Worm (Caenorhabditis elegans) whole organism, mixed stage, embryonic: ENCODE data around the gene C50D2.1.

ENCODE experiments used
- elt-1 ChIP-seq: sonication (generic microtip); optimal IDR thresholded peaks from 2 replicates; lab custom pipeline; 2017; ENCODE audit warnings: missing genetic modification characterization, mild to moderate bottlenecking, missing compliant biosample characterization, antibody characterized with exemption, moderate library complexity, borderline replicate concordance; ENCODE audit not compliant: insufficient read depth
- lsy-2 ChIP-seq: fragments of 150-350 bp; optimal IDR thresholded peaks from 2 replicates; lab custom pipeline; 2014; ENCODE audit warnings: missing biosample characterization, missing genetic modification characterization
- mls-2 ChIP-seq: sonication (generic microtip); optimal IDR thresholded peaks from 2 replicates; lab custom pipeline; 2016; ENCODE audit warnings: mild to moderate bottlenecking, missing genetic modification characterization, moderate library complexity, missing compliant biosample characterization
- nhr-12 ChIP-seq: fragments of 150-350 bp; optimal IDR thresholded peaks from 2 replicates; lab custom pipeline; 2014; ENCODE audit warnings: missing biosample characterization, missing genetic modification characterization
- nhr-76 ChIP-seq: sonication (generic microtip); optimal IDR thresholded peaks from 2 replicates; lab custom pipeline; 2017; ENCODE audit warnings: missing biosample characterization, missing genetic modification characterization
- pha-4 ChIP-seq: fragments of 150-350 bp; optimal IDR thresholded peaks from 2 replicates; lab custom pipeline; 2018; ENCODE audit warnings: missing biosample characterization, missing genetic modification reagents, missing genetic modification characterization
- unc-39 ChIP-seq: fragments of 150-350 bp; optimal IDR thresholded peaks from 2 replicates; lab custom pipeline; 2014; ENCODE audit warnings: missing biosample characterization, missing genetic modification characterization
- unc-62 ChIP-seq: fragments of 150-350 bp; optimal IDR thresholded peaks from 2 replicates; lab custom pipeline; 2014; ENCODE audit warnings: missing biosample characterization, missing genetic modification reagents, missing genetic modification characterization

- TF ChIP-seq nhr-76 (tag; lab: Kevin White, UChicago) (no peak), unc-62 (GFP tag; lab: Kevin White, UChicago) (no peak), mls-2 (tag; lab: Kevin White, UChicago) (no peak), nhr-12 (tag; lab: Kevin White, UChicago) (no peak), lsy-2 (tag; lab: Kevin White, UChicago) (no peak), unc-39 (tag; lab: Kevin White, UChicago) (no peak), elt-1 (no peak), pha-4 (tag; lab: Kevin White, UChicago) (no peak)
Observed at ce11 chrII:105327-105882, 6.0 kb upstream of the C50D2.1 start.
